Worm (Caenorhabditis elegans) whole organism, L1 larva: ENCODE results near the gene Y39C12A.9.

ENCODE experiments used
- C04F5.9 ChIP-seq: sonication (generic microtip); optimal IDR thresholded peaks from 2 replicates; lab custom pipeline; 2016; ENCODE audit warnings: missing genetic modification characterization, missing compliant biosample characterization
- C16A3.4 ChIP-seq: fragments of 150-350 bp; optimal IDR thresholded peaks from 2 replicates; lab custom pipeline; 2014; ENCODE audit warnings: missing biosample characterization, missing genetic modification characterization
- Y116A8C.19 ChIP-seq: sonication (generic microtip); optimal IDR thresholded peaks from 2 replicates; lab custom pipeline; 2016; ENCODE audit warnings: missing compliant biosample characterization, missing genetic modification characterization, borderline replicate concordance
- alr-1 ChIP-seq: fragments of 200-800 bp; sonication (Bioruptor generic); optimal IDR thresholded peaks from 2 replicates; lab custom pipeline; 2018; ENCODE audit warnings: borderline replicate concordance, mild to moderate bottlenecking, missing genetic modification characterization, missing compliant biosample characterization
- aly-2 ChIP-seq: fragments of 150-350 bp; optimal IDR thresholded peaks from 2 replicates; lab custom pipeline; 2014; ENCODE audit warnings: missing biosample characterization, missing genetic modification characterization
- ama-1 ChIP-seq: fragments of 150-350 bp; optimal IDR thresholded peaks from 2 replicates; lab custom pipeline; 2014
- blmp-1 ChIP-seq: fragments of 150-350 bp; optimal IDR thresholded peaks from 2 replicates; lab custom pipeline; 2014; ENCODE audit warnings: missing biosample characterization, missing genetic modification characterization
- ceh-63 ChIP-seq: fragments of 200-800 bp; sonication (Bioruptor generic); optimal IDR thresholded peaks from 2 replicates; lab custom pipeline; 2018; ENCODE audit warnings: mild to moderate bottlenecking, missing genetic modification characterization, missing compliant biosample characterization
- ces-1 ChIP-seq: fragments of 150-350 bp; optimal IDR thresholded peaks from 2 replicates; lab custom pipeline; 2014; ENCODE audit warnings: missing biosample characterization, missing genetic modification reagents, missing genetic modification characterization
- dpl-1 ChIP-seq, 3 experiments: fragments of 150-350 bp in 2 of 3; sonication (generic microtip) in 1 of 3; optimal IDR thresholded peaks; 2 replicates each; lab custom pipeline; 2014 to 2017; ENCODE audit warnings: missing biosample characterization in 3 of 3, missing genetic modification characterization in 3 of 3, missing genetic modification reagents in 3 of 3
- efl-1 ChIP-seq, 4 experiments: fragments of 150-350 bp; optimal IDR thresholded peaks in 3 of 4; peaks in 1 of 4; 1 replicate in 1 of 4; 2 replicates in 3 of 4; lab custom pipeline; 2014; ENCODE audit warnings: missing biosample characterization in 2 of 4, missing genetic modification characterization in 2 of 4, missing genetic modification reagents in 2 of 4
- efl-3 ChIP-seq: fragments of 200-800 bp; sonication (Bioruptor generic); optimal IDR thresholded peaks from 2 replicates; lab custom pipeline; 2018; ENCODE audit warnings: mild to moderate bottlenecking, missing genetic modification characterization, missing compliant biosample characterization
- egl-13 ChIP-seq: sonication (generic microtip); optimal IDR thresholded peaks from 2 replicates; lab custom pipeline; 2016; ENCODE audit warnings: missing genotype, missing genetic modification reagents, missing genetic modification characterization, missing compliant biosample characterization
- elt-2 ChIP-seq: sonication (generic microtip); optimal IDR thresholded peaks from 2 replicates; lab custom pipeline; 2016; ENCODE audit warnings: missing genetic modification characterization, mild to moderate bottlenecking, inconsistent platforms, missing compliant biosample characterization, missing genetic modification reagents
- fkh-10 ChIP-seq: sonication (generic microtip); optimal IDR thresholded peaks from 2 replicates; lab custom pipeline; 2017; ENCODE audit warnings: missing biosample characterization, missing genetic modification reagents, missing genetic modification characterization
- fkh-4 ChIP-seq: sonication (generic microtip); optimal IDR thresholded peaks from 2 replicates; lab custom pipeline; 2016; ENCODE audit warnings: missing compliant biosample characterization, missing genetic modification characterization, borderline replicate concordance
- hlh-17 ChIP-seq: fragments of 200-800 bp; sonication (Bioruptor generic); optimal IDR thresholded peaks from 2 replicates; lab custom pipeline; 2018; ENCODE audit warnings: missing genetic modification characterization, mild to moderate bottlenecking, missing compliant biosample characterization, moderate library complexity, borderline replicate concordance
- hlh-4 ChIP-seq: sonication (generic microtip); optimal IDR thresholded peaks from 2 replicates; lab custom pipeline; 2016; ENCODE audit warnings: mild to moderate bottlenecking, missing genetic modification characterization, missing compliant biosample characterization
- hpl-2 ChIP-seq: fragments of 150-350 bp; optimal IDR thresholded peaks from 2 replicates; lab custom pipeline; 2014; ENCODE audit warnings: missing biosample characterization, missing genetic modification reagents, missing genetic modification characterization
- irx-1 ChIP-seq: sonication (generic microtip); optimal IDR thresholded peaks from 2 replicates; lab custom pipeline; 2016; ENCODE audit warnings: missing genetic modification characterization, missing compliant biosample characterization
- isw-1 ChIP-seq: fragments of 200-800 bp; sonication (Bioruptor generic); IDR thresholded peaks from 2 replicates; pipeline ENCODE4 v1.3.6; 2022; ENCODE audit warnings: missing genetic modification characterization, missing compliant biosample characterization
- jun-1 ChIP-seq: fragments of 150-350 bp; optimal IDR thresholded peaks from 2 replicates; lab custom pipeline; 2014; ENCODE audit warnings: missing biosample characterization, missing genetic modification reagents, missing genetic modification characterization
- lin-14 ChIP-seq: fragments of 200-800 bp; sonication (Bioruptor generic); optimal IDR thresholded peaks from 2 replicates; lab custom pipeline; 2018; ENCODE audit warnings: mild to moderate bottlenecking, missing genetic modification characterization, moderate library complexity, missing compliant biosample characterization
- lin-39 ChIP-seq: fragments of 150-350 bp; optimal IDR thresholded peaks from 2 replicates; lab custom pipeline; 2014; ENCODE audit warnings: missing biosample characterization, missing genetic modification reagents, missing genetic modification characterization
- lir-3 ChIP-seq: sonication (generic microtip); optimal IDR thresholded peaks from 2 replicates; lab custom pipeline; 2016; ENCODE audit warnings: mild to moderate bottlenecking, missing genetic modification characterization, moderate library complexity, missing compliant biosample characterization; ENCODE audit not compliant: poor library complexity
- mef-2 ChIP-seq: fragments of 150-350 bp; optimal IDR thresholded peaks from 2 replicates; lab custom pipeline; 2014; ENCODE audit warnings: missing biosample characterization, missing genetic modification characterization
- nhr-19 ChIP-seq: fragments of 200-800 bp; sonication (Bioruptor generic); conservative IDR thresholded peaks from 2 replicates; pipeline ENCODE4 v1.3.6; 2022; ENCODE audit warnings: missing genetic modification characterization, missing compliant biosample characterization
- nhr-20 ChIP-seq: sonication (generic microtip); optimal IDR thresholded peaks from 2 replicates; lab custom pipeline; 2016; ENCODE audit warnings: mild to moderate bottlenecking, missing genetic modification characterization, missing compliant biosample characterization
- nhr-28 ChIP-seq: fragments of 150-350 bp; optimal IDR thresholded peaks from 2 replicates; lab custom pipeline; 2014; ENCODE audit warnings: missing biosample characterization, missing genetic modification characterization
- nhr-47 ChIP-seq: sonication (generic microtip); optimal IDR thresholded peaks from 2 replicates; lab custom pipeline; 2016; ENCODE audit warnings: mild to moderate bottlenecking, missing genetic modification characterization, moderate library complexity, missing compliant biosample characterization
- nhr-77 ChIP-seq: fragments of 150-350 bp; optimal IDR thresholded peaks from 2 replicates; lab custom pipeline; 2014; ENCODE audit warnings: missing biosample characterization, missing genetic modification characterization
- nhr-84 ChIP-seq: sonication (generic microtip); optimal IDR thresholded peaks from 2 replicates; lab custom pipeline; 2017; ENCODE audit warnings: missing biosample characterization, missing genetic modification characterization
- nhr-90 ChIP-seq: sonication (generic microtip); optimal IDR thresholded peaks from 2 replicates; lab custom pipeline; 2016; ENCODE audit warnings: mild to moderate bottlenecking, missing genetic modification characterization, missing compliant biosample characterization; ENCODE audit not compliant: poor library complexity
- pag-3 ChIP-seq: sonication (generic microtip); optimal IDR thresholded peaks from 2 replicates; lab custom pipeline; 2017; ENCODE audit warnings: missing genetic modification characterization, mild to moderate bottlenecking, missing compliant biosample characterization, antibody characterized with exemption, borderline replicate concordance; ENCODE audit not compliant: insufficient read depth
- pax-3 ChIP-seq: fragments of 200-800 bp; sonication (Bioruptor generic); optimal IDR thresholded peaks from 2 replicates; lab custom pipeline; 2018; ENCODE audit warnings: mild to moderate bottlenecking, missing genetic modification characterization, moderate library complexity, missing compliant biosample characterization
- pqm-1 ChIP-seq: sonication (generic microtip); optimal IDR thresholded peaks from 3 replicates; lab custom pipeline; 2017; ENCODE audit warnings: missing biosample characterization, missing genetic modification characterization
- skn-1 ChIP-seq: fragments of 150-350 bp; optimal IDR thresholded peaks from 2 replicates; lab custom pipeline; 2014; ENCODE audit warnings: missing biosample characterization, missing genetic modification characterization
- sox-4 ChIP-seq: sonication (generic microtip); optimal IDR thresholded peaks from 2 replicates; lab custom pipeline; 2016; ENCODE audit warnings: missing genetic modification characterization, missing compliant biosample characterization
- sptf-1 ChIP-seq: fragments of 150-350 bp; optimal IDR thresholded peaks from 2 replicates; lab custom pipeline; 2014; ENCODE audit warnings: missing biosample characterization, missing genetic modification characterization
- sup-37 ChIP-seq: fragments of 200-800 bp; sonication (Bioruptor generic); optimal IDR thresholded peaks from 2 replicates; lab custom pipeline; 2018; ENCODE audit warnings: mild to moderate bottlenecking, missing genetic modification characterization, missing compliant biosample characterization
- swsn-7 ChIP-seq: sonication (generic microtip); optimal IDR thresholded peaks from 2 replicates; lab custom pipeline; 2016; ENCODE audit warnings: missing genetic modification characterization, missing compliant biosample characterization
- tlp-1 ChIP-seq: fragments of 150-350 bp; optimal IDR thresholded peaks from 2 replicates; lab custom pipeline; 2014; ENCODE audit warnings: missing biosample characterization, missing genetic modification characterization
- unc-130 ChIP-seq: fragments of 150-350 bp; optimal IDR thresholded peaks from 2 replicates; lab custom pipeline; 2017; ENCODE audit warnings: missing biosample characterization, missing genetic modification characterization, inconsistent platforms
- unc-30 ChIP-seq: sonication (generic microtip); optimal IDR thresholded peaks from 2 replicates; lab custom pipeline; 2017; ENCODE audit warnings: missing biosample characterization, missing genetic modification characterization
- unc-62 ChIP-seq: fragments of 150-350 bp; optimal IDR thresholded peaks from 2 replicates; lab custom pipeline; 2014; ENCODE audit warnings: missing biosample characterization, missing genetic modification reagents, missing genetic modification characterization
- unc-98 ChIP-seq: fragments of 200-800 bp; sonication (Bioruptor generic); IDR thresholded peaks from 2 replicates; pipeline ENCODE4 v1.3.6; 2022; ENCODE audit warnings: missing genetic modification characterization, missing compliant biosample characterization
- zip-4 ChIP-seq: fragments of 200-800 bp; sonication (Bioruptor generic); optimal IDR thresholded peaks from 2 replicates; lab custom pipeline; 2018; ENCODE audit warnings: mild to moderate bottlenecking, missing genetic modification characterization, moderate library complexity, missing compliant biosample characterization
- ztf-11 ChIP-seq, 2 experiments: sonication (generic microtip); optimal IDR thresholded peaks; 2 replicates each; lab custom pipeline; 2016 to 2017; ENCODE audit warnings: missing genetic modification characterization in 2 of 2, missing biosample characterization in 1 of 2, missing compliant biosample characterization in 1 of 2

Gene Y39C12A.9

DNA sequence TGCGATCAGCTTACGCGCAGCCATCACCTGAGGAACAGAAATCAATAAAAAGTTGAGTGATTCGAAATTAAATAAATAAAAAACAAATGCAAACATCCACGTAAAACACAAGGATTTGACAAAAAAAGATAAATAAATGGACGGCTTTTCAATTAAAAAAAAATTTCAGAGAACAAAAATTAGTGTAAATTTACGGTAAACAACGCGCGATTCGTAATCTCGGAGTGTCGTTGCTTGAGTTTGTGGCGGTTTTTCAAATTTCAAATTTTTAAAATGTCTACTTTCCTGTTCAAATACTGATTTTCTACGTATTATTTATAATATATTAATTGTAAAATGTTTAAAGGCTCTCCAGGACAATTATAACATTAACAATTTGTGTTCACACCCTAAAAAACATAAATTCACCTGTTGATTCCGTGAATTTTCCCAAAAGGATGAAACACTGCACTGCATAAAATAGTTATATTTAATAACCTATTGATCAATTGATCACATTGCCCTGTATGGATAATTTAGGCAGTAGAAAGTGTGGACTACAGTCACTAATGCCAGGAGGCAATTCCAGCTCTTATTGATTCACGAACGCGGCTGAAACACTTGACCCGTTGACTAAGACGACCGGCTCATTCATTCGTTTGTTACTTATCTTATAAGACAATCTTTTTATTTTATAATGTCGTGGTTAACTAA is 49.9 kb downstream of the Y39C12A.9 start, which contains the start of the genes marb-1 and F35G2.3 (continued):
- TF ChIP-seq ztf-11 (tag; optimal IDR thresholded peaks at IDR 0.05; lab: Kevin White, UChicago) (no peak), Y116A8C.19 (no peak), tlp-1 (tag; lab: Kevin White, UChicago) (no peak), hlh-4 (tag; lab: Kevin White, UChicago) (no peak), efl-1 (optimal IDR thresholded peaks at IDR 0.05; lab: Kevin White, UChicago) (peak; percentile 63 to 93), efl-1 (GFP tag; optimal IDR thresholded peaks at IDR 0.05 in 1 of 2; lab: Kevin White, UChicago) (peak; percentile 94 to 99), nhr-28 (tag; lab: Kevin White, UChicago) (no peak), unc-30 (no peak), pag-3 (no peak), hlh-17 (GFP tag; lab: Kevin White, UChicago) (no peak), unc-130 (tag; lab: Kevin White, UChicago) (no peak), nhr-77 (no peak), ama-1 (lab: Kevin White, UChicago) (no peak), unc-98 (GFP tag; lab: Robert Waterston, UW) (no peak), dpl-1 (GFP tag; optimal IDR thresholded peaks at IDR 0.05; lab: Kevin White, UChicago) (peak; percentile 89 to 93 (median 92)), unc-62 (GFP tag; lab: Kevin White, UChicago) (no peak), nhr-20 (tag; lab: Kevin White, UChicago) (peak; percentile 69), ceh-63 (GFP tag; lab: Kevin White, UChicago) (no peak), jun-1 (tag; lab: Kevin White, UChicago) (peak; percentile 16), sup-37 (GFP tag; lab: Kevin White, UChicago) (no peak), sox-4 (tag; lab: Kevin White, UChicago) (no peak), lir-3 (no peak), ces-1 (no peak), C16A3.4 (tag; lab: Kevin White, UChicago) (peak; percentile 53), pqm-1 (no peak), nhr-19 (GFP tag; lab: Robert Waterston, UW) (peak; percentile 61), pax-3 (tag; lab: Kevin White, UChicago) (no peak), alr-1 (tag; lab: Kevin White, UChicago) (no peak), lin-14 (GFP tag; lab: Kevin White, UChicago) (peak; percentile 64), nhr-90 (tag; lab: Kevin White, UChicago) (peak; percentile 67), lin-39 (tag; lab: Kevin White, UChicago) (peak; percentile 68), fkh-10 (no peak), swsn-7 (tag; lab: Kevin White, UChicago) (peak; percentile 65), egl-13 (tag; lab: Kevin White, UChicago) (peak; percentile 35), isw-1 (peak; percentile 60), skn-1 (peak; percentile 62), fkh-4 (tag; lab: Kevin White, UChicago) (no peak), zip-4 (GFP tag; lab: Kevin White, UChicago) (no peak), efl-3 (GFP tag; lab: Kevin White, UChicago) (no peak), aly-2 (tag; lab: Kevin White, UChicago) (peak; percentile 61), hpl-2 (GFP tag; lab: Kevin White, UChicago) (no peak), nhr-47 (tag; lab: Kevin White, UChicago) (peak; percentile 76), C04F5.9 (tag; lab: Kevin White, UChicago) (peak; percentile 33), irx-1 (tag; lab: Kevin White, UChicago) (peak; percentile 55), sptf-1 (tag; lab: Kevin White, UChicago) (no peak), elt-2 (tag; lab: Kevin White, UChicago) (no peak), mef-2 (tag; lab: Kevin White, UChicago) (no peak), nhr-84 (tag; lab: Kevin White, UChicago) (no peak), blmp-1 (tag; lab: Kevin White, UChicago) (no peak)
